Worm (Caenorhabditis elegans): ENCODE measurements around the gene ZK418.10.
"Not testable (repeated sequence)": the region's sequence is repeated elsewhere in the genome, so short reads cannot be mapped to it uniquely, and the experiment has no call there.

DNA sequence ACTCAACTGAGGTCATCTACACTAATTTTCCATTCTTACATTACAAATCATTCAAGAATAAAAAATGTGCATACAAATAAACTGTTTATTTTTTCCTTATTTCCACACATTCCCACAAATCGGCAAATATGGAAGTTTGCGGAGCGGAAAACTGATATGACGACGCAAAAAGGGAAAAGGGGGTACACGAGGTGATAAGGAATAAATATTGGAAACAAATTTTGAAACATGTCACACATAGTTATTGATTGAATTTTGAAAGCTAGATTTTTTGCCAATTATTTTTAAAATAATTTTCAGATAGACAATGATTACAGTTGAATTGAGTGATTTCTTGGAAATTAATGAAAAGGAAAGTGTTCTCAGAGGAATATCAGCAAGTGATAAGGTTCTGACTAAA, 38.1 kb upstream of the ZK418.10 start, which contains the start of gene viro-2:
- not testable (repeated sequence) for TF ChIP-seq ama-1 (optimal IDR thresholded peaks at IDR 0.05); nhr-10 (tag; optimal IDR thresholded peaks at IDR 0.05)

All from whole organism, L2 larva.